Fruit fly (Drosophila melanogaster): ENCODE results near the gene naz.

naz gene

dm6 chr3R:18368595-18368994 lies 39.9 kb upstream of the naz start:
- TF ChIP-seq CG4360 (GFP tag; IDR thresholded peaks at IDR 0.05) (0 out of 2 replicates have a peak, but pooled peaks have one; percentile 40), unc-4 (GFP tag; IDR thresholded peaks at IDR 0.05; ENCODE audit: partially characterized antibody) (no peak), Nf-YA (GFP tag; IDR thresholded peaks at IDR 0.05) (no peak), CG7928 (GFP tag; optimal IDR thresholded peaks at IDR 0.05) (no peak), ewg (GFP tag; optimal IDR thresholded peaks at IDR 0.05) (peak; percentile 67), Nf-YB (GFP tag; optimal IDR thresholded peaks at IDR 0.05) (peak; percentile 52), repo (GFP tag; optimal IDR thresholded peaks at IDR 0.05) (no peak), Nf-YC (tag; optimal IDR thresholded peaks at IDR 0.05) (peak; percentile 76), seq (GFP tag; IDR thresholded peaks at IDR 0.05) (peak; percentile 40; the same call in 1 of the 2 replicates), CG17568 (GFP tag; optimal IDR thresholded peaks at IDR 0.05) (no peak), peb (GFP tag; IDR thresholded peaks at IDR 0.05) (no peak), CG11696 (GFP tag; IDR thresholded peaks at IDR 0.05) (no peak), crol (GFP tag; IDR thresholded peaks at IDR 0.05) (0 out of 2 replicates have a peak, but pooled peaks have one; percentile 49)

DNA sequence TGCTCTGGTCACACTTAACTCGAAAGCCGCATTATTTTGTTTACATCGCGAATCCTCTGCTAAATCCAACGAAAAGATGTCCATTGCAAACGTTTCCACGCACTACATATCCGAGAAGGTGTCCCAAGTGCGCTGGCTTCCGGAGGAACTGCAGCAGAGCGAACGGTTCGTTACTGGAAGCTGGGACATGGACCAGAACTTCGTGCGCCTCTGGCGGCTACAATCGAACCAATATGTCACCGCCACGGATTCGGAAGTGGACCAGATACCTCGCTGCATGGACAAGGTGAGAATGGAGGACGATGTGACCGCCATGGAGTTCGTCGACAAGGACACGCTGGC lies 37.9 kb upstream of the naz start:
- TF ChIP-seq MBD-R2 (GFP tag; IDR thresholded peaks at IDR 0.05): peak; percentile 81
- TF ChIP-seq Ets65A (GFP tag): no peak
- no peak for TF ChIP-seq emc (GFP tag; optimal IDR thresholded peaks at IDR 0.05)
- TF ChIP-seq CG3847 (GFP tag; IDR thresholded peaks at IDR 0.05): no peak; the same call in 1 of the 2 replicates
- TF ChIP-seq CG4404 (GFP tag; IDR thresholded peaks at IDR 0.05): 0 out of 2 replicates have a peak, but pooled peaks have one; percentile 1
- peak; percentile 55 for TF ChIP-seq D (optimal IDR thresholded peaks at IDR 0.05)
- no peak for TF ChIP-seq D (GFP tag; optimal IDR thresholded peaks at IDR 0.05)
- TF ChIP-seq en (GFP tag; optimal IDR thresholded peaks at IDR 0.05): no peak
- no peak for TF ChIP-seq nerfin-2 (GFP tag; IDR thresholded peaks at IDR 0.05; ENCODE audit: partially characterized antibody)
- TF ChIP-seq NC2α (GFP tag; optimal IDR thresholded peaks at IDR 0.05): no peak
- TF ChIP-seq CHES-1-like (GFP tag; optimal IDR thresholded peaks at IDR 0.05): no peak
- TF ChIP-seq sna (GFP tag; IDR thresholded peaks at IDR 0.05; ENCODE audit: partially characterized antibody): no peak
- 0 out of 2 replicates have a peak, but pooled peaks have one; percentile 3 for TF ChIP-seq CG17328 (GFP tag; IDR thresholded peaks at IDR 0.05)
- peak; percentile 38 for TF ChIP-seq MESR4 (GFP tag; optimal IDR thresholded peaks at IDR 0.05)
- no peak for TF ChIP-seq ewg (GFP tag; optimal IDR thresholded peaks at IDR 0.05)
- no peak for TF ChIP-seq oc (tag; optimal IDR thresholded peaks at IDR 0.05)
- no peak for TF ChIP-seq CG15514 (GFP tag; optimal IDR thresholded peaks at IDR 0.05)
- no peak for TF ChIP-seq CG31388 (GFP tag; optimal IDR thresholded peaks at IDR 0.05)
- no peak for TF ChIP-seq Mes4 (GFP tag; optimal IDR thresholded peaks at IDR 0.05)
- no peak for TF ChIP-seq CG10565 (GFP tag; optimal IDR thresholded peaks at IDR 0.05)
- TF ChIP-seq HmgD (GFP tag; optimal IDR thresholded peaks at IDR 0.05): peak; percentile 35
- TF ChIP-seq run (tag; optimal IDR thresholded peaks at IDR 0.05): no peak
- no peak for TF ChIP-seq Side (GFP tag; optimal IDR thresholded peaks at IDR 0.05)
- TF ChIP-seq CG31441 (GFP tag; IDR thresholded peaks at IDR 0.05): no peak
- TF ChIP-seq CG4617 (GFP tag; optimal IDR thresholded peaks at IDR 0.05; ENCODE audit: borderline replicate concordance): peak; percentile 23
- no peak for TF ChIP-seq HLHmδ (GFP tag; optimal IDR thresholded peaks at IDR 0.05)

dm6 chr3R:18365978-18366643 lies 37.4 kb upstream of the naz start, which contains the start of the genes WRNexo and Nup43:
TSS of gene WRNexo (minus strand) at chr3R:18366162.
TSS of gene Nup43 (plus strand) at chr3R:18366638.
- no peak for TF ChIP-seq Atf-2 (GFP tag; optimal IDR thresholded peaks at IDR 0.05)
- no peak for TF ChIP-seq CG16863 (GFP tag; optimal IDR thresholded peaks at IDR 0.05)
- peak; percentile 84 for TF ChIP-seq CG17361 (GFP tag; IDR thresholded peaks at IDR 0.05)
- TF ChIP-seq Xbp1 (GFP tag; optimal IDR thresholded peaks at IDR 0.05): peak; percentile 40
- TF ChIP-seq Med (GFP tag): peak; percentile 79
- peak; percentile 19 for TF ChIP-seq Chrac-16 (GFP tag; optimal IDR thresholded peaks at IDR 0.05)
- no peak for TF ChIP-seq MTF-1 (GFP tag; optimal IDR thresholded peaks at IDR 0.05; ENCODE audit: borderline replicate concordance)
- TF ChIP-seq HHEX (GFP tag; optimal IDR thresholded peaks at IDR 0.05): no peak
- TF ChIP-seq NfI (GFP tag; optimal IDR thresholded peaks at IDR 0.05): peak; percentile 22
- peak; percentile 71 for TF ChIP-seq nmo (GFP tag; optimal IDR thresholded peaks at IDR 0.05)
- peak; percentile 19 to 27 for TF ChIP-seq chif (GFP tag; optimal IDR thresholded peaks at IDR 0.05)
- peak; percentile 52 for TF ChIP-seq zfh2 (GFP tag; optimal IDR thresholded peaks at IDR 0.05)

Data from whole organism, embryonic.